Fruit fly (Drosophila melanogaster): Measurements from ENCODE around the gene CG33688.

DNA sequence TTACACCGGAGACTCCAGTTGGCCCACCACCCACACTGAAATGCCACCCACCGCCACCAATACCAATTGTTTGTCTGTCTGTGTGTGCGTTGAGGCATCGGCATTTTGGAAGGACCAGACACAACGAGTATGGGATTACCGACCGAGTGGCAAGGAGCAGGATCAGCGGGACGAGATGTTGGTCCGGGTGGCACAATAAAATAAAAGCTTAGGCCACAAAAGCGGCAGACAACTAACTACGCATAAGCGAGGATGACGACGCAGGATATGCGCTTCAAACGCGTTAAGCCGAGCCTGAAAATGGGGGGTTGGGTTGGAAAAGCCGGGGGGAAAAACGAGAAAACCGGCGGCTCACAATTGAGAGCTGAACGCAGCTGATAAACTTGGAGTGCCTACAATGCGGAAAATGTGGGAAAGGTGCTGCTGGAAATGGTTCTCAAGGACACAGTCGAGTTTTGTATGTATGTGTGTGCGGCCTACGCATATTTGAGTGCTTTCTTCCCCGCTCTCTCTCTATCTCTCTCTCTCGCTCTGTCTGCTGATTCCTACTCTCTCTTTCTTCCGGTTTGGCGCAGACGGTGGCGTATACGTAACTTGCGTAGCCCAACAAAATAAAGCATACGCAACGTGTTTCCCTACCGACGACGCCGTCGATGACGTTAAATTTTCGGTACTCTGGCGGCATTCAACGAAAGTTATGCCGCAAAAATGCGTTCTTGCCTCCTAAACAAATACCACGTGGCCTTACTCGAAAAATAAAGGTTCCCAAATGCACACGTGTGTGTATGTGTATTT, 6.3 kb upstream of the CG33688 start:
- TF ChIP-seq CG8478 (optimal IDR thresholded peaks at IDR 0.05) (no peak), CTCF (optimal IDR thresholded peaks at IDR 0.05) (no peak)

Data from S2 (cell line).